Fruit fly (Drosophila melanogaster): ENCODE data around the gene Dph4.

DNA sequence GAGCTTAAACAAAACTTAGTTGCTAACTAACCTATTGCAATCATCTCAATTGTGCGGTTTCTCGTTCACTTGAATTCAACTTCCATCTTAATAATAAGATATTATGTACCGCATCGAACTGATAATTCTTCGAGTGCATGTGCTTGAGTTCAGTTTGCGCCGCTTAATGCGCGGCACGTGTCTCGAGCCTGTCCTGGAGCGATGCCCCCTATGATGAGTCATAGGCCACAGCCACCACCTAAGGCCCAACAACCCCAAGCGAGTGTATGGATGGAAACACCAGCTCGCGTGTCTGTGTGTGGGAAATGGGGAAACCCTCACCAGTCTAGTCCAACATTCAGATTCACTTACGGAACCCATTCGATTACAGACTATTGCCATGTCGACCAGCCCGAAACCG lies 50.0 kb downstream of the Dph4 start:
- no peak for TF ChIP-seq CG8359 (GFP tag; optimal IDR thresholded peaks at IDR 0.05; ENCODE audit: borderline replicate concordance)
- no peak for TF ChIP-seq dysf (GFP tag; IDR thresholded peaks at IDR 0.05)
- no peak for TF ChIP-seq Xbp1 (GFP tag; optimal IDR thresholded peaks at IDR 0.05)
- TF ChIP-seq Dip2 (GFP tag; IDR thresholded peaks at IDR 0.05), result no peak
- TF ChIP-seq sisA (GFP tag; IDR thresholded peaks at IDR 0.05), result no peak
- TF ChIP-seq sug (tag; optimal IDR thresholded peaks at IDR 0.05), result no peak
